Worm (Caenorhabditis elegans): ENCODE measurements around the gene spp-9.

spp-9 gene

ce11 chrX:11454231-11454630 lies 33.4 kb upstream of the spp-9 start, which contains the start of gene F48C5.2:
Gene F48C5.2 (minus strand): TSS chrX:11454331.
- TF ChIP-seq blmp-1 (tag; optimal IDR thresholded peaks at IDR 0.05) (no peak), nhr-76 (tag; optimal IDR thresholded peaks at IDR 0.05) (no peak), lsy-2 (tag; optimal IDR thresholded peaks at IDR 0.05) (no peak), unc-39 (tag; optimal IDR thresholded peaks at IDR 0.05) (no peak), mep-1 (tag; optimal IDR thresholded peaks at IDR 0.05) (no peak), bed-3 (GFP tag; optimal IDR thresholded peaks at IDR 0.05) (no peak), elt-3 (tag; optimal IDR thresholded peaks at IDR 0.05) (no peak), nhr-12 (tag; optimal IDR thresholded peaks at IDR 0.05) (no peak), snpc-4 (tag; optimal IDR thresholded peaks at IDR 0.05) (no peak), mls-2 (tag; optimal IDR thresholded peaks at IDR 0.05) (no peak), hlh-1 (tag; optimal IDR thresholded peaks at IDR 0.05) (no peak)

ce11 chrX:11456665-11457064 lies 30.9 kb upstream of the spp-9 start:
- TF ChIP-seq bed-3 (GFP tag; optimal IDR thresholded peaks at IDR 0.05): no peak
- TF ChIP-seq flh-1 (GFP tag; optimal IDR thresholded peaks at IDR 0.05): no peak
- no peak for TF ChIP-seq lin-13 (tag; optimal IDR thresholded peaks at IDR 0.05)
- no peak for TF ChIP-seq elt-1 (tag; optimal IDR thresholded peaks at IDR 0.05; ENCODE audit: borderline replicate concordance, insufficient read depth)
- TF ChIP-seq lin-32 (GFP tag; optimal IDR thresholded peaks at IDR 0.05): no peak
- TF ChIP-seq hlh-1 (tag; optimal IDR thresholded peaks at IDR 0.05): no peak
- TF ChIP-seq ceh-83 (GFP tag; optimal IDR thresholded peaks at IDR 0.05): no peak
- no peak for TF ChIP-seq unc-120 (tag; optimal IDR thresholded peaks at IDR 0.05; ENCODE audit: poor library complexity, severe bottlenecking)
- no peak for TF ChIP-seq ceh-43 (GFP tag; optimal IDR thresholded peaks at IDR 0.05)
- no peak for TF ChIP-seq pha-4 (tag; optimal IDR thresholded peaks at IDR 0.05)

- TF ChIP-seq mab-5 (tag; optimal IDR thresholded peaks at IDR 0.05): no peak
- TF ChIP-seq lsy-2 (tag; optimal IDR thresholded peaks at IDR 0.05): no peak
- TF ChIP-seq M03D4.4 (tag; optimal IDR thresholded peaks at IDR 0.05): no peak
- no peak for TF ChIP-seq bed-3 (GFP tag; optimal IDR thresholded peaks at IDR 0.05)
- TF ChIP-seq unc-120 (tag; optimal IDR thresholded peaks at IDR 0.05; ENCODE audit: poor library complexity, severe bottlenecking): no peak
- peak; percentile 77 for TF ChIP-seq blmp-1 (tag; optimal IDR thresholded peaks at IDR 0.05)
- no peak for TF ChIP-seq ceh-43 (GFP tag; optimal IDR thresholded peaks at IDR 0.05)
- TF ChIP-seq nhr-237 (tag; optimal IDR thresholded peaks at IDR 0.05): peak; percentile 2
- TF ChIP-seq lin-13 (tag; optimal IDR thresholded peaks at IDR 0.05): no peak
- TF ChIP-seq pha-4 (tag; optimal IDR thresholded peaks at IDR 0.05): no peak
Observed at ce11 chrX:11461545-11461944, 26.0 kb upstream of the spp-9 start.

ce11 chrX:11462112-11462511 lies 25.5 kb upstream of the spp-9 start:
- no peak for TF ChIP-seq unc-120 (tag; optimal IDR thresholded peaks at IDR 0.05; ENCODE audit: poor library complexity, severe bottlenecking)
- TF ChIP-seq nhr-237 (tag; optimal IDR thresholded peaks at IDR 0.05): no peak
- no peak for TF ChIP-seq nhr-28 (tag; optimal IDR thresholded peaks at IDR 0.05)
- no peak for TF ChIP-seq sptf-1 (tag; optimal IDR thresholded peaks at IDR 0.05)
- TF ChIP-seq hlh-1 (tag; optimal IDR thresholded peaks at IDR 0.05): no peak
- no peak for TF ChIP-seq flh-1 (GFP tag; optimal IDR thresholded peaks at IDR 0.05)
- TF ChIP-seq unc-62 (GFP tag; optimal IDR thresholded peaks at IDR 0.05): no peak
- no peak for TF ChIP-seq nhr-12 (tag; optimal IDR thresholded peaks at IDR 0.05)
- no peak for TF ChIP-seq tbx-8 (GFP tag; optimal IDR thresholded peaks at IDR 0.05)
- TF ChIP-seq drap-1 (GFP tag; optimal IDR thresholded peaks at IDR 0.05): no peak
- no peak for TF ChIP-seq blmp-1 (tag; optimal IDR thresholded peaks at IDR 0.05)
- no peak for TF ChIP-seq ceh-39 (tag; optimal IDR thresholded peaks at IDR 0.05)
- no peak for TF ChIP-seq bed-3 (GFP tag; optimal IDR thresholded peaks at IDR 0.05)
- no peak for TF ChIP-seq mls-2 (tag; optimal IDR thresholded peaks at IDR 0.05)
- TF ChIP-seq ham-2 (GFP tag; optimal IDR thresholded peaks at IDR 0.05): no peak
- TF ChIP-seq ces-1 (GFP tag; optimal IDR thresholded peaks at IDR 0.05): no peak

ce11 chrX:11463005-11463404 lies 24.6 kb upstream of the spp-9 start:
- TF ChIP-seq cnd-1 (tag; optimal IDR thresholded peaks at IDR 0.05): no peak
- no peak for TF ChIP-seq mep-1 (tag; optimal IDR thresholded peaks at IDR 0.05)
- no peak for TF ChIP-seq ztf-11 (tag; optimal IDR thresholded peaks at IDR 0.05)
- TF ChIP-seq ceh-39 (tag; optimal IDR thresholded peaks at IDR 0.05): no peak
- no peak for TF ChIP-seq tbx-8 (GFP tag; optimal IDR thresholded peaks at IDR 0.05)
- no peak for TF ChIP-seq unc-120 (tag; optimal IDR thresholded peaks at IDR 0.05; ENCODE audit: poor library complexity, severe bottlenecking)
- TF ChIP-seq nhr-76 (tag; optimal IDR thresholded peaks at IDR 0.05): no peak
- TF ChIP-seq lin-13 (tag; optimal IDR thresholded peaks at IDR 0.05): no peak
- no peak for TF ChIP-seq lin-32 (GFP tag; optimal IDR thresholded peaks at IDR 0.05)
- no peak for TF ChIP-seq unc-62 (GFP tag; optimal IDR thresholded peaks at IDR 0.05)
- TF ChIP-seq M03D4.4 (tag; optimal IDR thresholded peaks at IDR 0.05): no peak
- no peak for TF ChIP-seq nhr-12 (tag; optimal IDR thresholded peaks at IDR 0.05)
- no peak for TF ChIP-seq pha-4 (tag; optimal IDR thresholded peaks at IDR 0.05)
- TF ChIP-seq ceh-83 (GFP tag; optimal IDR thresholded peaks at IDR 0.05): no peak
- TF ChIP-seq nhr-237 (tag; optimal IDR thresholded peaks at IDR 0.05): no peak
- TF ChIP-seq mls-2 (tag; optimal IDR thresholded peaks at IDR 0.05): no peak
- TF ChIP-seq snpc-4 (tag; optimal IDR thresholded peaks at IDR 0.05): no peak
- TF ChIP-seq mab-5 (tag; optimal IDR thresholded peaks at IDR 0.05): no peak
- TF ChIP-seq ham-2 (GFP tag; optimal IDR thresholded peaks at IDR 0.05): no peak
